Fruit fly (Drosophila melanogaster): Measurements from ENCODE around the gene Ugt35B1.
A peak's percentile ranks its signal among the peaks of the same experiment; 100 is the strongest.

Gene Ugt35B1

DNA sequence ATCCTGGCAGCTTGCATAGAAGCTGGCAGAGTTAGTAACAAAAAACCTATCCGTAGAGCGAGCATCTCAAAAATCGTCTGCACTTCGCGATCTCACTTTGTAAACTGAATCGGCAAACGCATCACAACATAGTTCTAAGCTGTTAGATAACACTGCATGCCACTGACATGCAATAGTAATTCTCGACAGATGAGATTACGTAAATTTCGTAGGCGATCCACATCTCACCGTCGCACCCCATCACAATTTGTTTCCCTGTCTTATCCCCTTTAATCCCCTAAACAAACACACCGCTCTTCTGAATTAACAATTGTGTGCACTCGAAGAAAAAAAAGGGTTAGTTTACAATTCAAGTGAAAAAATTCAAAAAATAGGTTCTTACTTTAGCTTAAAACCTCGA, at the start of gene Ugt35B1:
Ugt35B1 (minus strand) TSS at position 101 of the 400 bp plus-strand sequence.
- no peak for TF ChIP-seq CG17801 (GFP tag; optimal IDR thresholded peaks at IDR 0.05; ENCODE audit: partially characterized antibody)

DNA sequence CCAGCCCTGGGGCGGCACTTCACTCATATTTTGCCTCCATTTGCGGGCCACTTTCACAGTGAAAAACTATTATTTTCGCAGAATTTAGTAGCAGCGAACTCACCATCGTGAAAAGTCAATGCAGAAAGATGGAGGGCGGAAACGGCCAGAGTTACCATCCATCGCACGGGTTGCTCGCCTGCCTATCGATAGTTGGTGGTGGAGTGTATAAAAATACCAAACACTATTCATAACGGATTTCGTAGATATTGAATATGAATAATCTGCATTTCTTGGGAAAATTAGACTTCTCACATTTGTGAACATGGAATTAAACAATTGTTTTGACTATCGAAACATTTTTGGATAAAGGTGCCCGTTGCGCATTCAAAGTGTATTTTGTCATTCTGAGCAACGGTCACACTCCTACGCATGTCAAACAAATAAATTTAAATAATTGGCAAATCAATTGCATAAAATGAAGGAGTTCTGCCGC, 46.1 kb upstream of the Ugt35B1 start, which contains the start of the genes RpS25 and CG4820:
RpS25 (minus strand) TSS at position 132 of the 475 bp plus-strand sequence.
CG4820 (plus strand) TSS at position 380 of the 475 bp plus-strand sequence.
- TF ChIP-seq CG17801 (GFP tag; optimal IDR thresholded peaks at IDR 0.05; ENCODE audit: partially characterized antibody) = peak; percentile 94

DNA sequence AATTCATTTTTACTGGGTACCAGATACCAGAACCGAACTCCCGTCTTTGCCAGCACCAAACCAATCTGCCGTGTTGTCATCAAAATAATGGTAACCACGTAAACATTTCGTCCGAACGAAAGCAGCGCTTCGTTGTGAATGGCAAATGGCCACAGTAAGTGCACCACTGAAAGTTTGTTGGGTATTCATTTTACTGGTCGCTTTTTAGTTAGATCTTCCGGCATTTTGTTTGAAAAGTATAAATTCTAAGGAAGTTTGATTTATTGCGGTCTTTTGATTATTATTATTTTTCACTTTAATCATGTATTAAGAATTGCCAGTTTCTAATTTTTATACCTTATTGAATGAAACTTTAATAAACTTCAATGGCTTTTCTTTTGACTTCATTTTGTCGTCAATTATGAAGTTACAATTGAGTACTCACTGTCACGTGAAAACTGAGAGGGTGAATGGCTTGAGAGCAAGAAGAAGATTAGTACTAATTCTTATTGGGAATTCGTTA, 44.5 kb upstream of the Ugt35B1 start, which contains the start of gene ZnT86D:
ZnT86D (minus strand) TSS at position 91 of the 502 bp plus-strand sequence.
- TF ChIP-seq CG17801 (GFP tag; optimal IDR thresholded peaks at IDR 0.05; ENCODE audit: partially characterized antibody) = peak; percentile 82

DNA sequence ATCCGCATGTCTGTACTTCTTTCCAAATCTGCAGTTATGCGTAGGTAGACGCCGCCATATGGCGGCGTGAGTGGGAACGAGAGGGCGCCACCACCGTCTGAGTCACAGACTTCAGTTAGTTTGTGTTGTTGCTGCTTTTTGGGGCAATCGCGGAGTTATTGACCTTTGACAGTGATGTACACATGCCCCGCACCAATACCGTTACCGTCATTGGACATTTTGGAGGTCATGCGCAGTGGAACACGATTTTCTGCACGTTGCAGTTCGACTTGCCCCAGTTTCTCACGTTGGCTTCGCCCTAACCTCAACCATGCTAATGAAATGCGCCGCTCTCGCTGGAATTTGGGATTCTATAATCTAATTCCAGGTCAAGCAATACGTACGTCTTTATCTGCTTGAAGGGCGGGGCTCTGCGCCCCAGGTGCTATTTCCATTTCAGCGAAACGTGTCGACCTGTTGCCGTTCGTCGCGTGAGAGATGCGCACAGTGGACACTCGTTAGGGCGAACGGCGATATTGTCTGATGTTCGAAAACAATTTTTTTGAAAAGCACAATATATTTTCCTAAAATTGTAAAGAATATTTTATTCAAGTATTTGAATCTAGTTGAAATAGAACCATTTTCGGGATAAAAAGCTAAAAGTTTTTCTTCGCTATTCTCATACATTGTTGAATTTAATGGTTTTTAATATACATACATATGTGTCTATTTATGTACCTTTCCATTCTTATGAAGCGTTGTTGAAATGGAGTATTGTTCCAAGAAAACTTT, 41.4 kb upstream of the Ugt35B1 start:
- TF ChIP-seq CG17801 (GFP tag; optimal IDR thresholded peaks at IDR 0.05; ENCODE audit: partially characterized antibody) = peak; percentile 65

DNA sequence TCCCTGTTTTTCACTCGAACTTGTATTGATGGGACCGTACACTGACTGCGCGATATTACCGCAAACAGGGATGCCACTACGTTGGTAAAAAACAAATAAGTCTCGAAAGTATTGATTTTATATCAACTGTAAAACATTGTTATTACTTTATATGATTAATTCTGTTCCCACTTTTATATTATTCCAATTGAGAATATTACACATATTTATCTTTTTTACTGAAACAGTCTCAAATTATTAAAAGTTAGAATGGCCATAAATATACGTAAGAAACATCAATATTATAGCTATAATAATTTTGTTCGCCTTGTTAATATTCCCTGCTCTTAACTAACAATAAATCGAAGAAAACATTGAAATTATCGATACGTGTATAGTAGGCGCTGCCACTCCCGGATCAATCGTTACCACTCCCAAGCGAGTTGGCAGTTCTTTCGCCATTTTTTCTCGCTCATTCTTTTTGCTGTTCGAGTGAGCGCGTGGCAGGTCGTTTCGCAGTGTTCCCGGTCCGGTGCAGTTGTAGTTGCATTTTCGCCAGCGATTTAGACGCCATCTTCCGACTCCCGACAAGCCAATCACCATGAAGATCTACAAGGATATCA, 39.9 kb upstream of the Ugt35B1 start, which contains the start of the genes SdhC and Tctp:
SdhC (minus strand) TSS at position 49 of the 602 bp plus-strand sequence.
Tctp (plus strand) TSS at position 447 of the 602 bp plus-strand sequence.
- peak; percentile 62 for TF ChIP-seq CG17801 (GFP tag; optimal IDR thresholded peaks at IDR 0.05; ENCODE audit: partially characterized antibody)

DNA sequence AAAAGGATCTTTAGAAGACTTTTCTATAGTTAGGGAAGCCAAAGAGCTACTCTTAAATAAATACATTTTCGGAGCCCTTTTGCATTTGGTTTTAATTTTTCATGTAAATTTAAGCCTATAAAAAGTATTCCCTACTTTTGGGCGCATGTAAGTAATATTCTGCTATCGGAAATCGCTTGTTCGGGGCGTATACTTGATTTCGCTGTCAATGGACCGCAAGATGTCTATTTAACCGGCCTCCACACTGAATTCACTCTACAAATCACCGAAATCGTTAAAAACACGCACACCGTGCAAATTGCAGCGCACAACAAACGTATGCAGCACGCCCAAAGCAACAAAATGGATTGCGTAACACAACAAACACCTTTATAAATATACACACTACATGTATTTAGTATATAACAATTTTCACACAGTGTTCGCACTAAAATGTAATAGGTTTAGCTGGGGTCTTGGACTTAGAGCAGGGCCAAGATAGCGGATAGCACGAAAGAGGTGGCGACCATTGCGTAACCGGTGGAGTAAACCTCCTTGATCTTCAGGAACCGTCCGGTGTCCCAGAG, 38.8 kb upstream of the Ugt35B1 start:
- TF ChIP-seq CG17801 (GFP tag; optimal IDR thresholded peaks at IDR 0.05; ENCODE audit: partially characterized antibody) = peak; percentile 1

DNA sequence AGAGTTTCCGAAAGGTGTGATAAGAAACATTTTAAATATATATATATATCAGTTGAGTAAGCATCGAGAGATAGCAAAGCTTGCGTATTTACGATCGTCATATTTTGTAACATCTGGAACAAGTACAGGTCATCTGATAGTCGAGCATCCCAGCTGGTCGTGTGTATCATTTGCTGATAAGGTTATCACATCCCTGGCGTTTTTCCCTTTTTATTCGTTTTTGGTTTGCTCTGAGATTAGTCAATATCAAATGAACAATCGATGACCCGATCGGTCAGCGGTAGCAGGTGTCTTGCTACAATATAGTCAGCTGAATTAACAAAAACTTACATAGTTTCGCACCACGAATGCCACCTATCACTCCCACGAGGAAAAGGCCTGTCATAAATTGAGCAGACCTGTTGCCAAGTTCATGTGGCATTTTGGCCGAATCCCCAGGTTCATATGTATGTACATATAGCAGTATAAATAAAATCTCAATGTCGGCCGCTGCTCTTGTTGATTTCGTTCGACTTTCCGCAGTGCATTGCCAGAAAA, 30.9 kb upstream of the Ugt35B1 start:
- TF ChIP-seq CG17801 (GFP tag; optimal IDR thresholded peaks at IDR 0.05; ENCODE audit: partially characterized antibody) = no peak

DNA sequence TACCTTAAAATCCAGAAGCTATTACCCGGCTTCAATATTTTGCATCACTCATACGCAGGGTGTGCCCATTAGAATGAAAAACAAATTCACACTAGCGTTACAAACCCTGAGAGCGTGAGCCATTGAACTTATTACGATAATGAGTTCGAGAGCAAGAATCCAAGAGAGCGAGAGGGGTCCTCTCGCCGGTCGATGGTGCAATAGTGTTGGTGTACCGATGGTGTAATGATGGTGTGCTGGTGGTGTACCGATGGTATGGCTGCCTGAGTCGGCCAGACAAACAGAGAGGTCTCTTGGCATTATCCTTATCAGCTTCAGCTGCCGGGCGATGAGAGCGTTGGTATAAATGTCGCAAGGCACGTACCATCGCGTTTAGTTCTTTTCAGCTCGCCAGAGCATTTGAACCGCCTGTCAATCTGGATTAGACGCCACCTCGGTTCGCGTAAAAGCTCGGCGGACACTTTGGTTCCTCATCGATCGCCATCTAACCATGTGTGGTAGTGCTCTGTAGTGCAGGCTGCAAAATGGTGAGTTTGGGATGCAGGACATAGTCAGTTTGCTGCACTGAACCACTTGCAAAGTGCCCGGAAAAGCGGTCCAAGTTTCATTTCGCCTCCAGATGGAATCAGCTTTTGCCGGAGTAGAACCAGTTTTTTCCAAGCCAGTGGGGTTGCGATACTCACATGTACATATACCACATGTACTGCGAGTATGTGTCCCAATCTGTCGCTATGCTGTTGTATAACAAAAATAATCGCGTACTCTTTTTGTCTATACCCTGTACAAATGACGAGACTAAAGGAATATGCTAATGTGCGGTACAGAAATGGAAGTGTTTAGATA, 30.2 kb upstream of the Ugt35B1 start:
- TF ChIP-seq CG17801 (GFP tag; optimal IDR thresholded peaks at IDR 0.05; ENCODE audit: partially characterized antibody) = no peak

DNA sequence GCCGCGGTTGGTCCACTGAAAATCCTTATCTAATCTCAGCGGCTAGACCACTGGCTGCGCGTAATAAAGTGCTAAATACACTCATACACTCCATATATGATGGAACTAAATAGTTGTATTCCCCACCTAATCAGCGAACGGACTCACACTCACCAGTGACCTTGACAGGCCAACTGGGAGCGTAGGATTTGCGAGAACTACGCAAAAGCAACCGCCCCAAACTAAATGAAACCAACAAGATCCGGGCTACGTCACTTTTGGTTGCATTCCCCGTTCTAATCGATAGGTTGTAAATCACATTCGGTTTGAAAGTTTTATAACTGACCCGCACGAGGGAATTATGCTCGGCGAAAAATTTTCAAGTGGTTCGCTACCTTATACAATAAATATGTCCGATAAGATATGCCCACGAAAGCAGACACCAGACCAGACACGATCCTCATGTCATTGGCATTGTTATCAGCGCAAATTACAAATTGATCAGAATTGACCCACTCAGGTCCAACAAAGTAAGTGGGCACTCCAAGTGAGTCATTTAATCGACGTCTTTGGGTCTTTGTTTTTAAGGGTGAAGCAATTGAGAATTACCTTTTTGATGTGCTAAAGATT, 29.3 kb upstream of the Ugt35B1 start:
- TF ChIP-seq CG17801 (GFP tag; optimal IDR thresholded peaks at IDR 0.05; ENCODE audit: partially characterized antibody) = no peak

DNA sequence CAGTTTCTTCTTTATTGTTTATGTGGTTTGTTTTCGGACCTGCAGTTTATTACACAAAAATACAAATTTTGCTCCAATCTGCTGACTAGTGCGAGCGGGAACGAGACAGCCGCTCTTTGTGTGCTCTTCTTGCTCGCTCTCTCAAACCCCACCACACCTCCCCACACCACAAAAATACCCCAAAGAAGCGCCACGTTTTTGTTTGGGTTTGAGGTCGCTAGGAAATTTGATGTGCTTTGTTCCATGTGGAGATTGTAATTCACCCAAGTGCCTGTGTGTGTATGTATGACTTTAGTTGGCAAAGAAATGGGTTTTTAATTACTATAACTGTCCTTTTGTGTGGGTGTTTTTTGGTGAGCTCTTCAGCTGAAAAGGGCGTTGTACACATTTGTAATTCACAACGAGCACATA, 28.0 kb upstream of the Ugt35B1 start:
- peak; percentile 37 for TF ChIP-seq CG17801 (GFP tag; optimal IDR thresholded peaks at IDR 0.05; ENCODE audit: partially characterized antibody)

DNA sequence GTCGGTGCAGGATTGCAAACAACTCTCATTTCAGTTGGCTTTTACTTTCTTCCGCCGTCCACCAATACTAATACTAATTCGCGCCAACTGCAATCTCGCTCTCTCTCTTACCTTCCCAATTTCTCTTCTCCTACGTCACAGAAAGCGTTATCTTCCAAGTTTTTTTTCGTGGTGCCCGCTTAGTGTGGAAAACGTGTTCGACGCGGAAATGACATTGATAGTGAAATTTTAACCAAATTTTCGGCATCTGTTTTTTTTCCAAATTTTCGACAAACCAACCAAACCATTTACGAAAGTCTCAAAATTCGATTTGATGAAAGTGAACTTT, 27.3 kb upstream of the Ugt35B1 start, which contains the start of gene cu:
cu (plus strand) TSS at position 204 of the 328 bp plus-strand sequence.
- no peak for TF ChIP-seq CG17801 (GFP tag; optimal IDR thresholded peaks at IDR 0.05; ENCODE audit: partially characterized antibody)

DNA sequence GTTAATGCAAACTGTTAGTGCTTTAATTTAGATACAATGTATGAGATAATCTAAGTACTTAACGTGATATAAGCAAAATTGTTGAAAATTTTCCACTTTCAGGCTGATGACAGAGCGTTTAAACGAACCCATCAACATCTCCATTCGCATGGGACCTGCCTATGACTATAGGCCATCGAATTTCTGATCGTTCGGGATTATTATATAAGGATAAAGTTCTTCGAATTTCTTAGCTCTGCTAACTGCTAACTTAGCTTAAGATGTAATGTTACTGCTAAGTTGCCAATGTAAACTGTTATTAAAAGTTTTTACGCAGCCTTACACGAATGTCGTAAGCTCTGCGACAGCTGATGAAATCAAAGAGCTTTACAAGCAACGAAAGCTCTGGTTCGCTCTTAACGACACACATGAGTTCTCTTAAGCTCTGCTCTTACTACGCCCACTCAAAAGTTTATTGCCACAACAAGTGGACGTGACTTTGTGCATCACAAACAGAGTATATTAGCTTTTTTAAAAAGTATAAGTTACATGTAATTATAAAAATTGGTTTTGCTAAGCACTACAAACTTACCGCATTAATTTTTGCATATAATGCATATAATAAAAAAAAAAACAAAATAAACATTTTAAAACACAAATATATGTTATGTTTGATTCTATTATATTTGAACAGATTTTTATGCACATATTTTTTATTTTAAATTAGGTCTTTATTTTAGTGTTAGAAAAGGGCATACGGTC, 26.8 kb upstream of the Ugt35B1 start:
- TF ChIP-seq CG17801 (GFP tag; optimal IDR thresholded peaks at IDR 0.05; ENCODE audit: partially characterized antibody) = peak; percentile 83

DNA sequence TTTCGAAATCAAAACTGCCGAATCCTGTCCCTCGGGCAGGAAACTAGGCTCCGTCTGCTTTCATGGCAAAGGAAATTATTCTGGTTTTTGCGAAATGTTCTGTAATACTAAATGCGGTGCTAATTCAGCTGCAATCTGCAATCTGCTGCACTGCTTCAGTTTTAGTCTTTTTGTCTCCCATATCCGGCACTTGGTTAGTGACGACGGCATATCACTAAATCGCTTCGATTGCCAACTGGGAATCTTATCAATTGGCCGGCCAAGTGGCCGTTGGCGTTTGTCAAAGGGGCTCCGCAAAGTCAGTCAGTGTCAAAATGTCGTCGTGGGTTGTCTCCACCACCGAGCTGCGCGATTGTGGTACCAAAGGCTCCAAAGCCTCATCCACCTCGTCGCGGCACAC, 25.7 kb upstream of the Ugt35B1 start, which contains the start of gene CG18577:
CG18577 (plus strand) TSS at position 301 of the 400 bp plus-strand sequence.
- TF ChIP-seq CG17801 (GFP tag; optimal IDR thresholded peaks at IDR 0.05; ENCODE audit: partially characterized antibody) = no peak

All from ovary, adult (tissue).